Fruit fly (Drosophila melanogaster) whole organism, embryonic: ENCODE measurements around the gene Rab40.

ENCODE experiments used
- HLH3B ChIP-seq: fragments of 200-800 bp; sonication (Bioruptor generic); IDR thresholded peaks from 2 replicates; pipeline ENCODE4 v1.3.6; 2022; ENCODE audit warnings: missing biosample characterization, missing genetic modification characterization
- dmrt99B ChIP-seq: fragments of 200-800 bp; sonication (Bioruptor generic); optimal IDR thresholded peaks from 2 replicates; lab custom pipeline; 2018; ENCODE audit warnings: missing biosample characterization, mild to moderate bottlenecking, missing genetic modification characterization, moderate library complexity
- otp ChIP-seq: fragments of 200-800 bp; sonication (Bioruptor generic); IDR thresholded peaks from 3 replicates; pipeline ENCODE4, ENCODE4 v1.3.6; 2022; ENCODE audit warnings: missing biosample characterization, missing genetic modification characterization

dm6 chrX:12431466-12431865, 31.4 kb downstream of the Rab40 start:
- TF ChIP-seq dmrt99B (tag; lab: Kevin White, UChicago) (peak; percentile 44), HLH3B (GFP tag; lab: Robert Waterston, UW) (no peak), otp (GFP tag; lab: Robert Waterston, UW) (no peak)
